Worm (Caenorhabditis elegans): ENCODE measurements around the gene deg-1.

The deg-1 gene

ce11 chrX:7752770-7753169, at the start of gene deg-1:
TSS of gene deg-1 (plus strand) at chrX:7753070.
- TF ChIP-seq nhr-25 (tag; optimal IDR thresholded peaks at IDR 0.05) (no peak), egl-27 (tag; optimal IDR thresholded peaks at IDR 0.05) (no peak), lin-11 (tag; optimal IDR thresholded peaks at IDR 0.05) (no peak), elt-1 (tag; optimal IDR thresholded peaks at IDR 0.05) (no peak), lin-13 (GFP tag; optimal IDR thresholded peaks at IDR 0.05) (no peak), dmd-4 (tag; optimal IDR thresholded peaks at IDR 0.05) (no peak), nhr-11 (tag; optimal IDR thresholded peaks at IDR 0.05) (no peak), ztf-4 (tag; optimal IDR thresholded peaks at IDR 0.05) (no peak), ceh-16 (tag; optimal IDR thresholded peaks at IDR 0.05) (no peak), nhr-21 (tag; optimal IDR thresholded peaks at IDR 0.05) (no peak), C34F6.9 (tag; optimal IDR thresholded peaks at IDR 0.05) (no peak), nhr-129 (tag; optimal IDR thresholded peaks at IDR 0.05) (no peak), F13H6.1 (tag; optimal IDR thresholded peaks at IDR 0.05) (no peak), R02D3.7 (tag; optimal IDR thresholded peaks at IDR 0.05) (no peak), peb-1 (tag; optimal IDR thresholded peaks at IDR 0.05) (no peak), unc-39 (tag; optimal IDR thresholded peaks at IDR 0.05) (no peak), nhr-6 (tag; optimal IDR thresholded peaks at IDR 0.05) (no peak), sma-9 (GFP tag; optimal IDR thresholded peaks at IDR 0.05) (no peak), sma-9 (tag; optimal IDR thresholded peaks at IDR 0.05) (no peak), elt-3 (tag; optimal IDR thresholded peaks at IDR 0.05) (no peak), mab-5 (tag; optimal IDR thresholded peaks at IDR 0.05) (no peak)

- TF ChIP-seq lin-13 (GFP tag; optimal IDR thresholded peaks at IDR 0.05) (no peak), unc-62 (GFP tag; optimal IDR thresholded peaks at IDR 0.05) (no peak), blmp-1 (tag; optimal IDR thresholded peaks at IDR 0.05; ENCODE audit: insufficient read depth) (no peak), skn-1 (tag; optimal IDR thresholded peaks at IDR 0.05) (no peak), aly-2 (tag; optimal IDR thresholded peaks at IDR 0.05) (no peak), mbf-1 (tag; optimal IDR thresholded peaks at IDR 0.05) (no peak), sem-4 (tag; optimal IDR thresholded peaks at IDR 0.05) (no peak), ama-1 (optimal IDR thresholded peaks at IDR 0.05) (no peak)
Observed at ce11 chrX:7703863-7704262, 49.0 kb upstream of the deg-1 start.

DNA sequence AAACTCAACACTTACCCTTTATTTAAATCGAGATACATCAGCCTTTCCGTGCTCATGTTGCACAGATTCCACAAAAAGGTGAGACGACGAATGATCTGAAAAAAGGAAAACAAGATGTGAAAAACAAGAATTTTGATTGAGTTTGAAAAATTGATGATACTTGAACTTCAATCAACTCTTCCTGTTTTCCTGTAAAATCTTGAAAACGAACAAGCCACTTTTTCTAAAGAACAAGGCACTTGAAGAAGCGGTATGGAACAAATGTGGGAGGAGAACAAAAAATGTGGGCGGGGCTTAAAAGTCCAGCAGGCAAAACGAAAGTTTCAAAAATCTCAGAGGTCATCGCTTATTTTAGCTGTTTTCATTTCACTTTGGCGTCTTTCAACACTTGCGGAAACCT, 45.8 kb upstream of the deg-1 start, which contains the start of gene kvs-1:
Gene kvs-1, minus strand, starts transcription at position 101 of the 400 bp plus-strand sequence.
- TF ChIP-seq ztf-1 (GFP tag; conservative IDR thresholded peaks at IDR 0.05) (no peak), peb-1 (tag; optimal IDR thresholded peaks at IDR 0.05) (no peak), sem-4 (tag; optimal IDR thresholded peaks at IDR 0.05) (no peak), ceh-82 (tag; optimal IDR thresholded peaks at IDR 0.05) (no peak), alr-1 (tag; optimal IDR thresholded peaks at IDR 0.05) (no peak), ztf-4 (tag; optimal IDR thresholded peaks at IDR 0.05) (no peak), nhr-77 (tag; optimal IDR thresholded peaks at IDR 0.05) (no peak), nhr-6 (tag; optimal IDR thresholded peaks at IDR 0.05) (no peak), elt-3 (tag; optimal IDR thresholded peaks at IDR 0.05) (no peak), mbf-1 (tag; optimal IDR thresholded peaks at IDR 0.05) (no peak), nhr-11 (tag; optimal IDR thresholded peaks at IDR 0.05) (no peak), ZK546.5 (tag; optimal IDR thresholded peaks at IDR 0.05) (no peak), blmp-1 (tag; optimal IDR thresholded peaks at IDR 0.05; ENCODE audit: insufficient read depth) (no peak), lin-11 (tag; optimal IDR thresholded peaks at IDR 0.05) (no peak), snpc-4 (tag; optimal IDR thresholded peaks at IDR 0.05) (no peak), egl-27 (tag; optimal IDR thresholded peaks at IDR 0.05) (no peak)

DNA sequence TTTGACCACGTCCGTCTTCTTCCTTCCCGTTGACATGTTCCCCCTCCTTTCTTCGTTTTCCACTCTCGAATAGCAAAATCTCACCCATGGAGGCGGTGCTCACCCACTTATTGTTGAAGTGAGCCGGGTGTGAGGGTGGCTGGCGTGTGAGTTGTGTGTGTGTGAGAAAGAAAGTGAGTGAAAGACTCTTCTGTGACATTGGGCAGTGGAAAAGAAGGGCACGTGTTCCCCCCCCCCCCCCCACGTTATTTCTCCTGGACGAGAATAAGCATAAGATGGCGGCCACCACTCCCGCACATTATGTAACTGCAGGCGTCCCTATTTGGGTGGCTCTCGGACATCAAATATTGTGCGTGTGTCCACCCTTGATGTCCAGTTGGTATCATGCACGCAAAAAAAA, 42.7 kb upstream of the deg-1 start:
- TF ChIP-seq ZK546.5 (tag; optimal IDR thresholded peaks at IDR 0.05), result no peak
- no peak for TF ChIP-seq unc-39 (tag; optimal IDR thresholded peaks at IDR 0.05)
- TF ChIP-seq nhr-10 (tag; optimal IDR thresholded peaks at IDR 0.05), result no peak
- no peak for TF ChIP-seq crh-2 (tag; optimal IDR thresholded peaks at IDR 0.05)
- TF ChIP-seq Y55F3AM.14 (GFP tag; optimal IDR thresholded peaks at IDR 0.05), result peak; percentile 2
- TF ChIP-seq elt-3 (tag; optimal IDR thresholded peaks at IDR 0.05), result no peak
- TF ChIP-seq dmd-4 (tag; optimal IDR thresholded peaks at IDR 0.05), result no peak

ce11 chrX:7710643-7711042, 42.2 kb upstream of the deg-1 start, which contains the start of gene K09F5.4:
TSS of gene K09F5.4 (minus strand) at chrX:7710743.
- TF ChIP-seq skn-1 (tag; optimal IDR thresholded peaks at IDR 0.05) (no peak), egl-27 (tag; optimal IDR thresholded peaks at IDR 0.05) (no peak), mab-5 (tag; optimal IDR thresholded peaks at IDR 0.05) (no peak), nhr-23 (tag; optimal IDR thresholded peaks at IDR 0.05) (no peak), lsy-2 (tag; optimal IDR thresholded peaks at IDR 0.05) (no peak), nhr-11 (tag; optimal IDR thresholded peaks at IDR 0.05) (no peak), mbf-1 (tag; optimal IDR thresholded peaks at IDR 0.05) (no peak)

Measured in whole organism, L2 larva.